Worm (Caenorhabditis elegans): ENCODE measurements around the gene eif-2Bepsilon.

The eif-2Bepsilon gene

DNA sequence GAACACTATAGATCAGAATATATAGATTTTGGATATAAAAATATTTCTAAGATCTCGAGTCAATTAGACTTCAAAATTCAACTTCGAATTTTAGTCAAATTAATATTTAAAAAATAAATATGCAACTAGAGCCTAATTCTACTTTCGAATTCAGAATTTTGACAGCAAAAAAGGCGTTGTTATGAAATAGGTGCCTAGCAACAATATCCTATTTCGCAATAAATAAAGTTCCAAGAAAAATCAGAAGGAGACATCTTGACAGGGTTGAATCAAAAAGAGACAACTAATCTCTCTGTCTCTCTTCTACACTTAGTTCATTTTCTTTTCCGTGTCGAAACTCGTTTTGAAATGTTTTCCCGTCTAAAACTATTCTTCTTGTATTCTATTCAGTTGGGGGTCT is 13.7 kb downstream of the eif-2Bepsilon start:
- TF ChIP-seq lin-1 (GFP tag; IDR thresholded peaks at IDR 0.05): no peak
- TF ChIP-seq unc-62 (GFP tag; optimal IDR thresholded peaks at IDR 0.05 in 1 of 2): peak in 1 of 2 experiments; percentile 88
- no peak for TF ChIP-seq unc-62 (tag; optimal IDR thresholded peaks at IDR 0.05)
- no peak for TF ChIP-seq attf-4 (tag; optimal IDR thresholded peaks at IDR 0.05)

DNA sequence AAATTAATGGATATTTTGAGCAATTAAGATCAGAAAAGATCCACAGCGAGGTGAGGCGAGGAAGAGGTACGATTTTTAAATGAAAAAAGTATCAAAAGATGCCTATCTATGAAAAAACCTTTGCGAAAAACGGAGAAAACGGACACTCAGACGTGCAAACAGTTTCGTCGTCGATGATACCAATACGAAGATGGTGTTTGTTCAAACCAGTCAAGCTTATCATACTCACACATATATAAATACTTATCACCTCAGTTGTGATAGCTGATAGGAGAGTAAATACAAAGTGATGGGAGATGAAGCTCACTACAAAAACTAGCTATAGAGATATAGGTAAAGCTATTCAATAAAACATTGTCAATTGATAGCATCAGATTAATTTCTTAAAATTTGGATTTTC is 18.1 kb downstream of the eif-2Bepsilon start:
- TF ChIP-seq pqm-1 (tag; optimal IDR thresholded peaks at IDR 0.05) (peak; percentile 40), hlh-11 (tag; optimal IDR thresholded peaks at IDR 0.05) (peak; percentile 2), ceh-82 (tag; optimal IDR thresholded peaks at IDR 0.05) (no peak), ceh-44 (GFP tag; IDR thresholded peaks at IDR 0.05) (no peak), daf-16 (GFP tag; optimal IDR thresholded peaks at IDR 0.05) (no peak), daf-16 (tag; optimal IDR thresholded peaks at IDR 0.05) (peak; percentile 65), F37D6.2 (tag; optimal IDR thresholded peaks at IDR 0.05) (no peak), aha-1 (tag) (no peak), dve-1 (tag; optimal IDR thresholded peaks at IDR 0.05; ENCODE audit: insufficient read depth) (peak; percentile 38)

DNA sequence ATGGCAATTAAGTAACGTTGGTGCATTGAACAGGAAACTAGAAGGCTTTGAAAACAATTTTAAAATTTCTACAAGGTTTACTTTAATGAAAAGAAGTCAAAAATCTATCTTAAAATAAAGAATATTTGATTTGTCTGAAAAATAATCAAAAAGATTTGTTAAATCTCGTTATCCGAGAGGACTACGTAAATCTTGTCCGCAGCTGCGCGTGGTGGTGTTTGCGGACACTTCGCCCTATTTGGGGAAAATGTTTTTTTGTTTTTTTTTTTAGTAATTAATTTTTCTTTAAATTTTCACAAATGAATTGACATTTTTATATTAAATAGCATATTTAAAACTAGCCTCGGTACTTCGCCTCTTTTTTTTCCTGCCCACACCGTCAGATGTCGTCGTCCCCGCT is 22.3 kb downstream of the eif-2Bepsilon start:
- TF ChIP-seq Y48G9A.11 (GFP tag; IDR thresholded peaks at IDR 0.05) (no peak), lin-1 (GFP tag; IDR thresholded peaks at IDR 0.05) (no peak), rbr-2 (tag; optimal IDR thresholded peaks at IDR 0.05) (no peak), aha-1 (tag) (peak; percentile 8), mep-1 (tag; optimal IDR thresholded peaks at IDR 0.05) (peak; percentile 66), hlh-30 (tag; optimal IDR thresholded peaks at IDR 0.05; ENCODE audit: insufficient read depth) (no peak), lsy-2 (tag; optimal IDR thresholded peaks at IDR 0.05) (peak in 1 of 2 experiments; percentile 81), nhr-41 (GFP tag; IDR thresholded peaks at IDR 0.05) (no peak), egl-43 (GFP tag; IDR thresholded peaks at IDR 0.05) (no peak), daf-12 (tag; optimal IDR thresholded peaks at IDR 0.05) (no peak), nhr-102 (tag; optimal IDR thresholded peaks at IDR 0.05) (no peak), T26A8.4 (GFP tag; IDR thresholded peaks at IDR 0.05) (no peak), lin-13 (GFP tag; optimal IDR thresholded peaks at IDR 0.05) (no peak), aly-2 (tag; optimal IDR thresholded peaks at IDR 0.05) (no peak), dpl-1 (GFP tag; optimal IDR thresholded peaks at IDR 0.05) (peak; percentile 22), lin-39 (tag; optimal IDR thresholded peaks at IDR 0.05) (no peak), dve-1 (tag; optimal IDR thresholded peaks at IDR 0.05; ENCODE audit: insufficient read depth) (peak; percentile 13), dmd-6 (GFP tag; IDR thresholded peaks at IDR 0.05) (0 out of 2 replicates have a peak, but pooled peaks have one; percentile 25), R02D3.7 (tag; optimal IDR thresholded peaks at IDR 0.05) (no peak), zip-11 (GFP tag; IDR thresholded peaks at IDR 0.05) (no peak), arid-1 (GFP tag; conservative IDR thresholded peaks at IDR 0.05) (no peak; the same call in 1 of the 2 replicates), nhr-42 (GFP tag; IDR thresholded peaks at IDR 0.05) (no peak), pha-4 (GFP tag; IDR thresholded peaks at IDR 0.05) (no peak), pha-4 (tag; optimal IDR thresholded peaks at IDR 0.05) (no peak), mxl-3 (GFP tag; optimal IDR thresholded peaks at IDR 0.05) (no peak), madf-5 (GFP tag; IDR thresholded peaks at IDR 0.05) (no peak), mes-2 (tag; optimal IDR thresholded peaks at IDR 0.05; ENCODE audit: poor library complexity, severe bottlenecking) (peak; percentile 79), spr-3 (GFP tag; optimal IDR thresholded peaks at IDR 0.05) (no peak), F26F4.8 (GFP tag; conservative IDR thresholded peaks at IDR 0.05) (no peak)

DNA sequence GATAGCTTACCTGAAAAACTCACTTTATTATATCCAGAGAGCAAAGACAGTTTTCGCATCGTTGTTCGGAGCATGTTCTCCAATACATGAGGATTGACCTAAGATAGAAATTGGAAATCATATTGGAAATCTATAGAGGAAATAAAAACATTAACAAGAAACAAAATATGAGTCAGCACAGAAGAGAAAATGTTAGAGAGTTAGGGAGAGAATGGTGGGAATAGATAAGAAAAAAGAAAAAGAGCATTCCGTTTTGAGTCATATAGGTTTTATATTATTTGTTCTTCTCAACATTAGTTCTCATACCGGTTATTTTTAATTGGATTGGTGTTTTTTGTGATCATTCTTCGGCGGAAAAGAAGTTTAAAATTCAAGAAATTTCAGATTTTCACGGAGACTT is 23.2 kb downstream of the eif-2Bepsilon start, which contains the start of gene hgap-2:
hgap-2 (minus strand) TSS at position 101 of the 400 bp plus-strand sequence.
- TF ChIP-seq mdl-1 (tag; optimal IDR thresholded peaks at IDR 0.05) (no peak), nhr-10 (tag; optimal IDR thresholded peaks at IDR 0.05) (no peak), nhr-6 (tag; optimal IDR thresholded peaks at IDR 0.05) (peak; percentile 25)
